Worm (Caenorhabditis elegans) whole organism, mixed stage, embryonic: ENCODE data around the gene F49E11.7.

Experiments used
- M03D4.4 ChIP-seq: sonication (generic microtip); optimal IDR thresholded peaks from 2 replicates; lab custom pipeline; 2017; ENCODE audit warnings: mild to moderate bottlenecking, missing genetic modification characterization, missing compliant biosample characterization
- blmp-1 ChIP-seq: fragments of 150-350 bp; optimal IDR thresholded peaks from 2 replicates; lab custom pipeline; 2014; ENCODE audit warnings: missing biosample characterization, missing genetic modification characterization
- ceh-39 ChIP-seq: fragments of 150-350 bp; optimal IDR thresholded peaks from 2 replicates; lab custom pipeline; 2014; ENCODE audit warnings: missing biosample characterization, missing genetic modification characterization
- ceh-43 ChIP-seq: fragments of 200-800 bp; sonication (Bioruptor generic); optimal IDR thresholded peaks from 2 replicates; lab custom pipeline; 2018; ENCODE audit warnings: mild to moderate bottlenecking, missing genetic modification characterization, moderate library complexity, missing compliant biosample characterization
- ceh-83 ChIP-seq: fragments of 200-800 bp; sonication (Bioruptor generic); optimal IDR thresholded peaks from 2 replicates; lab custom pipeline; 2018; ENCODE audit warnings: mild to moderate bottlenecking, missing genetic modification characterization, missing compliant biosample characterization
- ces-1 ChIP-seq: fragments of 150-350 bp; optimal IDR thresholded peaks from 2 replicates; lab custom pipeline; 2014; ENCODE audit warnings: missing biosample characterization, missing genetic modification reagents, missing genetic modification characterization
- drap-1 ChIP-seq: fragments of 200-800 bp; sonication (Bioruptor generic); optimal IDR thresholded peaks from 3 replicates; lab custom pipeline; 2018; ENCODE audit warnings: mild to moderate bottlenecking, missing genetic modification characterization, missing compliant biosample characterization
- elt-1 ChIP-seq: sonication (generic microtip); optimal IDR thresholded peaks from 2 replicates; lab custom pipeline; 2017; ENCODE audit warnings: missing genetic modification characterization, mild to moderate bottlenecking, missing compliant biosample characterization, antibody characterized with exemption, moderate library complexity, borderline replicate concordance; ENCODE audit not compliant: insufficient read depth
- elt-3 ChIP-seq: fragments of 150-350 bp; optimal IDR thresholded peaks from 2 replicates; lab custom pipeline; 2014; ENCODE audit warnings: missing biosample characterization, missing genetic modification characterization
- flh-1 ChIP-seq: fragments of 200-800 bp; sonication (Bioruptor generic); optimal IDR thresholded peaks from 2 replicates; lab custom pipeline; 2018; ENCODE audit warnings: mild to moderate bottlenecking, missing genetic modification characterization, moderate library complexity, missing compliant biosample characterization
- ham-2 ChIP-seq: fragments of 200-800 bp; sonication (Bioruptor generic); optimal IDR thresholded peaks from 2 replicates; lab custom pipeline; 2018; ENCODE audit warnings: mild to moderate bottlenecking, missing genetic modification characterization, missing compliant biosample characterization
- hlh-1 ChIP-seq: fragments of 150-350 bp; optimal IDR thresholded peaks from 2 replicates; lab custom pipeline; 2014; ENCODE audit warnings: missing biosample characterization, missing genetic modification reagents, missing genetic modification characterization
- lin-13 ChIP-seq: fragments of 150-350 bp; optimal IDR thresholded peaks from 2 replicates; lab custom pipeline; 2014; ENCODE audit warnings: missing biosample characterization, missing genetic modification characterization
- lin-32 ChIP-seq: fragments of 200-800 bp; sonication (Bioruptor generic); optimal IDR thresholded peaks from 2 replicates; lab custom pipeline; 2018; ENCODE audit warnings: mild to moderate bottlenecking, missing genetic modification characterization, missing compliant biosample characterization
- lsy-2 ChIP-seq: fragments of 150-350 bp; optimal IDR thresholded peaks from 2 replicates; lab custom pipeline; 2014; ENCODE audit warnings: missing biosample characterization, missing genetic modification characterization
- mab-5 ChIP-seq: fragments of 150-350 bp; optimal IDR thresholded peaks from 2 replicates; lab custom pipeline; 2014; ENCODE audit warnings: missing biosample characterization, missing genetic modification characterization
- mep-1 ChIP-seq: fragments of 150-350 bp; optimal IDR thresholded peaks from 2 replicates; lab custom pipeline; 2017; ENCODE audit warnings: missing biosample characterization, missing genetic modification reagents, missing genetic modification characterization, inconsistent platforms
- mls-2 ChIP-seq: sonication (generic microtip); optimal IDR thresholded peaks from 2 replicates; lab custom pipeline; 2016; ENCODE audit warnings: mild to moderate bottlenecking, missing genetic modification characterization, moderate library complexity, missing compliant biosample characterization
- nhr-12 ChIP-seq: fragments of 150-350 bp; optimal IDR thresholded peaks from 2 replicates; lab custom pipeline; 2014; ENCODE audit warnings: missing biosample characterization, missing genetic modification characterization
- nhr-2 ChIP-seq: fragments of 150-350 bp; optimal IDR thresholded peaks from 2 replicates; lab custom pipeline; 2014; ENCODE audit warnings: missing biosample characterization, missing genetic modification characterization
- nhr-237 ChIP-seq: fragments of 150-350 bp; optimal IDR thresholded peaks from 2 replicates; lab custom pipeline; 2014; ENCODE audit warnings: missing biosample characterization, missing genetic modification characterization
- nhr-28 ChIP-seq: fragments of 150-350 bp; optimal IDR thresholded peaks from 2 replicates; lab custom pipeline; 2014; ENCODE audit warnings: missing biosample characterization, missing genetic modification characterization
- nhr-76 ChIP-seq: sonication (generic microtip); optimal IDR thresholded peaks from 2 replicates; lab custom pipeline; 2017; ENCODE audit warnings: missing biosample characterization, missing genetic modification characterization
- pha-4 ChIP-seq: fragments of 150-350 bp; optimal IDR thresholded peaks from 2 replicates; lab custom pipeline; 2018; ENCODE audit warnings: missing biosample characterization, missing genetic modification reagents, missing genetic modification characterization
- sem-2 ChIP-seq: fragments of 200-800 bp; sonication (Bioruptor generic); optimal IDR thresholded peaks from 2 replicates; lab custom pipeline; 2018; ENCODE audit warnings: mild to moderate bottlenecking, missing genetic modification characterization, missing compliant biosample characterization
- snpc-4 ChIP-seq: fragments of 150-350 bp; optimal IDR thresholded peaks from 2 replicates; lab custom pipeline; 2014; ENCODE audit warnings: missing biosample characterization, missing genetic modification characterization
- sptf-1 ChIP-seq: sonication (generic microtip); optimal IDR thresholded peaks from 2 replicates; lab custom pipeline; 2017; ENCODE audit warnings: mild to moderate bottlenecking, missing genetic modification characterization, moderate library complexity, missing compliant biosample characterization
- tbx-8 ChIP-seq: fragments of 200-800 bp; sonication (Bioruptor generic); optimal IDR thresholded peaks from 2 replicates; lab custom pipeline; 2018; ENCODE audit warnings: mild to moderate bottlenecking, missing genetic modification characterization, moderate library complexity, missing compliant biosample characterization
- unc-120 ChIP-seq: sonication (generic microtip); optimal IDR thresholded peaks from 2 replicates; lab custom pipeline; 2017; ENCODE audit warnings: missing genetic modification characterization, missing compliant biosample characterization; ENCODE audit not compliant: poor library complexity, severe bottlenecking
- unc-62 ChIP-seq: fragments of 150-350 bp; optimal IDR thresholded peaks from 2 replicates; lab custom pipeline; 2014; ENCODE audit warnings: missing biosample characterization, missing genetic modification reagents, missing genetic modification characterization
- zip-8 ChIP-seq: fragments of 150-350 bp; optimal IDR thresholded peaks from 2 replicates; lab custom pipeline; 2014; ENCODE audit warnings: missing biosample characterization, missing genetic modification characterization

The F49E11.7 gene

DNA sequence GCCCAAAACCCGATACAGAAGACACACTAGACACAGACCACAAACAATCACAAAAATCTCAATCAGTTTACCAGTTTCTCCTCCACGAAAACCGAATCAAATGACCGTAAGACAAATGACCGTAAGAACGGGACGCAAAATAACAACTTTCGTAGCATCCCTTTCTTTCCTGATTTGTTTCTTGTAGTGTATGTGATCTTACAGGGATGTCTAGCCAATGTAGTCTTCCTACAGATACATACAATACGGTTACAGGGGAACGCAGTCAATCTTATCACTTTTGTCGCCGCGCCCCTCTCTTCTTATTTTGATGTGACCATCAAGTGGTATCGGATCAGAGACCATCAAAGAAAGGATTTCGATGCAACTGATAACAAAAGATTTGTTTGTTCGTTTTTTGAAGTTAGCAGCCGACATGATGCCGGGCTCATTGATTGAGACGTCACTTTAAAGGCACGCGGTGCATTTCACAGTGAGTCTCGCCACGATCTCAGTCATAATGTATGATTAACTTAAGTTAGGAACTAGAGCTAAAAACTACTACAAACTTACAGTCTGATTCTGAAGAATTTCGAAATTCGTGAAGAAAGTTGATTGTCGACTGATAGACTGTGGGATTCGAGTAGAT is 23.1 kb downstream of the F49E11.7 start:
- TF ChIP-seq elt-1 (tag; lab: Kevin White, UChicago) (no peak), pha-4 (tag; lab: Kevin White, UChicago) (no peak), nhr-237 (tag; lab: Kevin White, UChicago) (no peak), tbx-8 (GFP tag; lab: Kevin White, UChicago) (no peak), hlh-1 (tag; lab: Kevin White, UChicago) (no peak), nhr-76 (tag; lab: Kevin White, UChicago) (no peak), nhr-12 (tag; lab: Kevin White, UChicago) (no peak), M03D4.4 (tag; lab: Kevin White, UChicago) (no peak), unc-62 (GFP tag; lab: Kevin White, UChicago) (no peak), mep-1 (tag; lab: Kevin White, UChicago) (no peak), ceh-83 (no peak), sem-2 (GFP tag; lab: Kevin White, UChicago) (no peak), ceh-39 (no peak)

DNA sequence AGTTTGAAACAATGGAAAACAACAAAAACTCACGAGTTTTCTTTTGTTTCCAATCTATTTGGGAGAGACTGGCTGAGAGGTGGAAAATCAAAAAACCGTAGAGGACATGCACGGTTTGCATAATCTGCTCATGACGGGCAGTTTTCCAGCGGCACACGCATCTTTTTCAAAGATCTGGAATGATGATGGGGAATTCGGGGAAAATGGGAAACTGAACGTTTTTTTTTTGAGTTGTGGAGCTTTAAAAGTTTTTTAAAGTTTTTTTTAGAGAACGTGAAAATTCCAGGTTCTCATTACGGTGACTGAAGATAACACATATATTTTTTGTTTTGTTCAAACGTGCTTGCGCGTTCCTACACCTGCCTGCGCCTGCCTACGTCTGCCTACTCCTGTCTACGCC is 24.0 kb downstream of the F49E11.7 start, which contains the start of gene C39E9.7:
TSS of gene C39E9.7 (minus strand) at position 101 of the 400 bp plus-strand sequence.
- no peak for TF ChIP-seq ham-2 (GFP tag; lab: Kevin White, UChicago)
- no peak for TF ChIP-seq sem-2 (GFP tag; lab: Kevin White, UChicago)
- no peak for TF ChIP-seq blmp-1 (tag; lab: Kevin White, UChicago)
- TF ChIP-seq ceh-39, result no peak
- no peak for TF ChIP-seq nhr-28 (tag; lab: Kevin White, UChicago)
- TF ChIP-seq nhr-76 (tag; lab: Kevin White, UChicago), result no peak
- no peak for TF ChIP-seq pha-4 (tag; lab: Kevin White, UChicago)
- TF ChIP-seq nhr-237 (tag; lab: Kevin White, UChicago), result no peak
- no peak for TF ChIP-seq mab-5
- no peak for TF ChIP-seq unc-120 (tag; lab: Kevin White, UChicago)
- no peak for TF ChIP-seq flh-1 (GFP tag; lab: Kevin White, UChicago)
- TF ChIP-seq ces-1, result no peak
- TF ChIP-seq zip-8 (tag; lab: Kevin White, UChicago), result no peak
- TF ChIP-seq sptf-1 (tag; lab: Kevin White, UChicago), result no peak
- no peak for TF ChIP-seq snpc-4 (tag; lab: Kevin White, UChicago)

DNA sequence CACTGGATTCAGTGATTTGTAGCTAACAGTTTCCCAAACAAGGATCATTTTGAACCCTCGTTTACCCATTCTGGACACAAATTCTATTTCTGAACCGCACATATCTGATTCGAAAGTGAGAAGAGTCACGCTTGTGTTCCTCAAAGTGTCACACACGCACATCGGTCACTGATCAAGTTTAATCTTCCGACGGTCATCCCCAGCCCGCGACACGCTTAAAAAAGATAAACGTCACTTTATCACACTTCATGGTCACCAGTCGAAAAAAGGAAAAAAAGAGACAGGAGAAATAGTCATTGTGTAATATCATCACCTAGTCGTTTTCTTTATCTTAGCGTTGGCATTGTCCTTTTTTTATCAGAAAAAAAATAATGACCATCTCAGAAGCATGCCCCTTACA is 25.0 kb downstream of the F49E11.7 start:
- TF ChIP-seq ceh-39 (no peak), drap-1 (GFP tag; lab: Kevin White, UChicago) (no peak), lin-32 (GFP tag; lab: Kevin White, UChicago) (no peak), flh-1 (GFP tag; lab: Kevin White, UChicago) (no peak), unc-120 (tag; lab: Kevin White, UChicago) (no peak), M03D4.4 (tag; lab: Kevin White, UChicago) (no peak), lin-13 (tag; lab: Kevin White, UChicago) (no peak), mls-2 (tag; lab: Kevin White, UChicago) (no peak), elt-3 (tag; lab: Kevin White, UChicago) (no peak), nhr-76 (tag; lab: Kevin White, UChicago) (no peak), mab-5 (no peak), nhr-237 (tag; lab: Kevin White, UChicago) (no peak), unc-62 (GFP tag; lab: Kevin White, UChicago) (no peak), blmp-1 (tag; lab: Kevin White, UChicago) (no peak), lsy-2 (tag; lab: Kevin White, UChicago) (no peak), nhr-2 (tag; lab: Kevin White, UChicago) (no peak), nhr-12 (tag; lab: Kevin White, UChicago) (no peak), pha-4 (tag; lab: Kevin White, UChicago) (no peak), snpc-4 (tag; lab: Kevin White, UChicago) (no peak)
- TF ChIP-seq, all 35 proteins: peak for 0

DNA sequence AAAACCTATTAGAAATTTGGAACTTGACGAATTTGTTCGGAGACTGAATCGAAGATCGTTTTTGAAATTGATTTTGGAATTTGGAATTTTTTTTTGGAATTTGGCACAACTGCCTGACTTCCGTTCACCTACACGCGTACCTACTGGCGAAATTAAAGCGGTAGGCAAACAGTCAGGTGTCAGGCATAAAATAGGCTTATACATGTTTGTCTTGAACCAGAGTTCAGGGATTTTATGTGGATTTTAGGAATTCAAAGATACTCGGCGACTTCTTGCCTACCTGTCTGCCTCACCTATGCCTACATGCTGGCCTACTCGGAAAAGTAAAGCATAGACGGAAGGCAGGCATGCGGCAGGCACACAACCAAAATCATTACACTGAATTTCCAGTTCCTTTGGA is 25.7 kb downstream of the F49E11.7 start:
- TF ChIP-seq ceh-39, result no peak
- TF ChIP-seq ham-2 (GFP tag; lab: Kevin White, UChicago), result no peak
- TF ChIP-seq lsy-2 (tag; lab: Kevin White, UChicago), result no peak
- TF ChIP-seq ceh-43 (GFP tag; lab: Kevin White, UChicago), result no peak
- no peak for TF ChIP-seq unc-120 (tag; lab: Kevin White, UChicago)
